Fruit fly (Drosophila melanogaster) whole organism, embryonic: ENCODE measurements around the gene Sdic2.

Source experiments
- CG10431 ChIP-seq: fragments of 200-800 bp; sonication (Bioruptor generic); optimal IDR thresholded peaks from 3 replicates; lab custom pipeline; 2018; ENCODE audit warnings: missing biosample characterization, mild to moderate bottlenecking, missing genetic modification characterization
- CG11085 ChIP-seq: fragments of 200-800 bp; sonication (Bioruptor generic); IDR thresholded peaks from 2 replicates; pipeline ENCODE4 v1.3.6; 2022; ENCODE audit warnings: missing biosample characterization, missing genetic modification characterization
- CG11696 ChIP-seq: fragments of 200-800 bp; sonication (Bioruptor generic); IDR thresholded peaks from 2 replicates; pipeline ENCODE4 v1.3.6; 2022; ENCODE audit warnings: missing biosample characterization, missing genetic modification characterization
- CG1233 ChIP-seq: fragments of 200-800 bp; sonication (Bioruptor generic); optimal IDR thresholded peaks from 4 replicates; lab custom pipeline; 2018; ENCODE audit warnings: missing biosample characterization, mild to moderate bottlenecking, missing genetic modification characterization
- CG12744 ChIP-seq: fragments of 200-800 bp; sonication (Bioruptor generic); optimal IDR thresholded peaks from 2 replicates; lab custom pipeline; 2016; ENCODE audit warnings: missing biosample characterization, missing genetic modification characterization
- CG12942 ChIP-seq: fragments of 200-800 bp; sonication (Bioruptor generic); optimal IDR thresholded peaks from 3 replicates; lab custom pipeline; 2016; ENCODE audit warnings: missing biosample characterization, missing genetic modification characterization
- CG15601 ChIP-seq: fragments of 200-800 bp; sonication (Bioruptor generic); optimal IDR thresholded peaks from 3 replicates; lab custom pipeline; 2019; ENCODE audit warnings: missing biosample characterization, mild to moderate bottlenecking, missing genetic modification characterization, moderate library complexity
- CG17385 ChIP-seq: fragments of 200-800 bp; sonication (Bioruptor generic); optimal IDR thresholded peaks from 3 replicates; lab custom pipeline; 2018; ENCODE audit warnings: missing biosample characterization, mild to moderate bottlenecking, missing genetic modification characterization
- CG18599 ChIP-seq: fragments of 200-800 bp; sonication (Bioruptor generic); optimal IDR thresholded peaks from 3 replicates; lab custom pipeline; 2017; ENCODE audit warnings: missing biosample characterization, missing genetic modification characterization, mild to moderate bottlenecking, moderate library complexity, missing genetic modification reagents
- CG18619 ChIP-seq: fragments of 200-800 bp; sonication (Bioruptor generic); optimal IDR thresholded peaks from 3 replicates; lab custom pipeline; 2017; ENCODE audit warnings: missing biosample characterization, mild to moderate bottlenecking, missing genetic modification characterization
- CG2120 ChIP-seq: fragments of 200-800 bp; sonication (Bioruptor generic); optimal IDR thresholded peaks from 3 replicates; lab custom pipeline; 2016; ENCODE audit warnings: missing biosample characterization, missing genetic modification characterization
- CG3281 ChIP-seq: fragments of 200-800 bp; sonication (Bioruptor generic); optimal IDR thresholded peaks from 3 replicates; lab custom pipeline; 2017; ENCODE audit warnings: missing biosample characterization, mild to moderate bottlenecking, missing genetic modification characterization
- CG34376 ChIP-seq: fragments of 200-800 bp; sonication (Bioruptor generic); optimal IDR thresholded peaks from 2 replicates; lab custom pipeline; 2018; ENCODE audit warnings: missing biosample characterization, mild to moderate bottlenecking, missing genetic modification characterization
- CG6654 ChIP-seq: fragments of 200-800 bp; sonication (Bioruptor generic); optimal IDR thresholded peaks from 2 replicates; lab custom pipeline; 2017; ENCODE audit warnings: missing biosample characterization, mild to moderate bottlenecking, missing genetic modification characterization
- CG6683 ChIP-seq: fragments of 200-800 bp; sonication (Bioruptor generic); optimal IDR thresholded peaks from 2 replicates; lab custom pipeline; 2017; ENCODE audit warnings: missing biosample characterization, mild to moderate bottlenecking, missing genetic modification characterization, missing genetic modification reagents
- CG7271 ChIP-seq: fragments of 200-800 bp; sonication (Bioruptor generic); optimal IDR thresholded peaks from 2 replicates; lab custom pipeline; 2018; ENCODE audit warnings: missing biosample characterization, mild to moderate bottlenecking, missing genetic modification characterization, moderate library complexity
- CG7839 ChIP-seq: fragments of 200-800 bp; sonication (Bioruptor generic); optimal IDR thresholded peaks from 3 replicates; lab custom pipeline; 2018; ENCODE audit warnings: missing biosample characterization, mild to moderate bottlenecking, missing genetic modification characterization, moderate library complexity
- CG7928 ChIP-seq: fragments of 200-800 bp; sonication (Bioruptor generic); optimal IDR thresholded peaks from 2 replicates; lab custom pipeline; 2017; ENCODE audit warnings: missing biosample characterization, mild to moderate bottlenecking, missing genetic modification characterization
- CTCF ChIP-seq: fragments of 200-800 bp; sonication (Bioruptor generic); optimal IDR thresholded peaks from 2 replicates; lab custom pipeline; 2017; ENCODE audit warnings: missing biosample characterization, mild to moderate bottlenecking, missing genetic modification characterization, moderate library complexity
- CoRest ChIP-seq: fragments of 200-800 bp; sonication (Bioruptor generic); optimal IDR thresholded peaks from 3 replicates; lab custom pipeline; 2018; ENCODE audit warnings: missing biosample characterization, mild to moderate bottlenecking, missing genetic modification characterization, moderate library complexity
- Deaf1 ChIP-seq: fragments of 200-800 bp; optimal IDR thresholded peaks from 3 replicates; lab custom pipeline; 2019; ENCODE audit warnings: missing biosample characterization, mild to moderate bottlenecking, missing genetic modification characterization, moderate library complexity
- E2f2 ChIP-seq: fragments of 200-800 bp; sonication (Bioruptor generic); IDR thresholded peaks from 2 replicates; pipeline ENCODE4 v1.3.6; 2022; ENCODE audit warnings: missing biosample characterization, missing genetic modification characterization
- Hr78 ChIP-seq, 2 experiments: fragments of 200-800 bp in 1 of 2; fragments of >200 bp in 1 of 2; sonication (Bioruptor generic) in 1 of 2; optimal IDR thresholded peaks; 2 replicates each; lab custom pipeline; 2017 to 2019; ENCODE audit warnings: missing biosample characterization in 2 of 2, missing genetic modification characterization in 2 of 2, mild to moderate bottlenecking in 1 of 2, moderate library complexity in 1 of 2
- Myb ChIP-seq: fragments of 200-800 bp; sonication (Bioruptor generic); optimal IDR thresholded peaks from 2 replicates; lab custom pipeline; 2016; ENCODE audit warnings: missing biosample characterization, missing genetic modification characterization
- Oaz ChIP-seq: fragments of 200-800 bp; sonication (Bioruptor generic); IDR thresholded peaks from 2 replicates; pipeline ENCODE4 v1.3.6; 2022; ENCODE audit warnings: missing biosample characterization, missing genetic modification characterization
- Pdp1 ChIP-seq, 2 experiments: fragments of 200-800 bp; sonication (Bioruptor generic); optimal IDR thresholded peaks; 3 replicates each; lab custom pipeline; 2016; ENCODE audit warnings: missing biosample characterization in 2 of 2, missing genetic modification characterization in 2 of 2, mild to moderate bottlenecking in 1 of 2, moderate library complexity in 1 of 2
- Ptx1 ChIP-seq: fragments of 200-800 bp; sonication (Bioruptor generic); IDR thresholded peaks from 2 replicates; pipeline ENCODE4 v1.3.6; 2022; ENCODE audit warnings: missing biosample characterization, missing genetic modification characterization
- Rfx ChIP-seq: fragments of 200-800 bp; sonication (Bioruptor generic); IDR thresholded peaks from 2 replicates; pipeline ENCODE4 v1.3.6; 2022; ENCODE audit warnings: missing biosample characterization, missing genetic modification characterization
- Tbp ChIP-seq: fragments of >200 bp; optimal IDR thresholded peaks from 2 replicates; lab custom pipeline; 2018; ENCODE audit warnings: missing biosample characterization, missing genetic modification characterization
- ab ChIP-seq: fragments of 200-800 bp; sonication (Bioruptor generic); optimal IDR thresholded peaks from 2 replicates; lab custom pipeline; 2016; ENCODE audit warnings: missing biosample characterization, missing genetic modification characterization
- ac ChIP-seq: fragments of 200-800 bp; sonication (Bioruptor generic); optimal IDR thresholded peaks from 3 replicates; lab custom pipeline; 2017; ENCODE audit warnings: missing biosample characterization, mild to moderate bottlenecking, missing genetic modification characterization
- bcd ChIP-seq: fragments of 200-800 bp; sonication (Bioruptor generic); optimal IDR thresholded peaks from 2 replicates; lab custom pipeline; 2017; ENCODE audit warnings: missing biosample characterization, mild to moderate bottlenecking, missing genetic modification characterization
- caup ChIP-seq: fragments of 200-800 bp; sonication (Bioruptor generic); optimal IDR thresholded peaks from 3 replicates; lab custom pipeline; 2017; ENCODE audit warnings: missing biosample characterization, mild to moderate bottlenecking, missing genetic modification characterization, moderate library complexity; ENCODE audit not compliant: severe bottlenecking
- dimm ChIP-seq: fragments of 200-800 bp; sonication (Bioruptor generic); IDR thresholded peaks from 2 replicates; pipeline ENCODE4 v1.3.6; 2022; ENCODE audit warnings: missing biosample characterization, missing genetic modification characterization
- dysf ChIP-seq: fragments of 200-800 bp; sonication (Bioruptor generic); IDR thresholded peaks from 3 replicates; pipeline ENCODE4 v1.3.6; 2022; ENCODE audit warnings: missing biosample characterization, missing genetic modification characterization
- en ChIP-seq: fragments of 200-800 bp; sonication (Bioruptor generic); optimal IDR thresholded peaks from 2 replicates; lab custom pipeline; 2016; ENCODE audit warnings: missing biosample characterization, missing genetic modification characterization
- gfzf ChIP-seq: fragments of 200-800 bp; sonication (Bioruptor generic); optimal IDR thresholded peaks from 2 replicates; lab custom pipeline; 2016; ENCODE audit warnings: missing biosample characterization, mild to moderate bottlenecking, missing genetic modification characterization, moderate library complexity
- hb ChIP-seq: fragments of 200-800 bp; sonication (Bioruptor generic); IDR thresholded peaks from 3 replicates; pipeline ENCODE4 v1.3.6; 2022; ENCODE audit warnings: missing biosample characterization, missing genetic modification characterization; ENCODE audit not compliant: partially characterized antibody
- knrl ChIP-seq: fragments of 200-800 bp; sonication (Bioruptor generic); IDR thresholded peaks from 3 replicates; pipeline ENCODE4 v1.3.6; 2022; ENCODE audit warnings: missing biosample characterization, missing genetic modification characterization; ENCODE audit not compliant: partially characterized antibody
- luna ChIP-seq: fragments of 200-800 bp; sonication (Bioruptor generic); optimal IDR thresholded peaks from 2 replicates; lab custom pipeline; 2016; ENCODE audit warnings: missing biosample characterization, missing genetic modification characterization
- pita ChIP-seq: fragments of 200-800 bp; sonication (Bioruptor generic); optimal IDR thresholded peaks from 2 replicates; lab custom pipeline; 2017; ENCODE audit warnings: missing biosample characterization, mild to moderate bottlenecking, missing genetic modification characterization
- pum ChIP-seq: fragments of 200-800 bp; sonication (Bioruptor generic); optimal IDR thresholded peaks from 2 replicates; lab custom pipeline; 2016; ENCODE audit warnings: missing biosample characterization, missing genetic modification characterization
- rib ChIP-seq: fragments of 200-800 bp; sonication (Bioruptor generic); IDR thresholded peaks from 2 replicates; pipeline ENCODE4 v1.3.6; 2022; ENCODE audit warnings: missing biosample characterization, missing genetic modification characterization
- salm ChIP-seq: fragments of 200-800 bp; sonication (Bioruptor generic); optimal IDR thresholded peaks from 2 replicates; lab custom pipeline; 2018; ENCODE audit warnings: missing biosample characterization, mild to moderate bottlenecking, missing genetic modification characterization
- sd ChIP-seq: fragments of 200-800 bp; sonication (Bioruptor generic); optimal IDR thresholded peaks from 3 replicates; lab custom pipeline; 2018; ENCODE audit warnings: missing biosample characterization, mild to moderate bottlenecking, missing genetic modification characterization, moderate library complexity
- slbo ChIP-seq: fragments of 200-800 bp; sonication (Bioruptor generic); IDR thresholded peaks from 2 replicates; pipeline ENCODE4 v1.3.6; 2022; ENCODE audit warnings: missing biosample characterization, missing genetic modification characterization
- sna ChIP-seq: fragments of 200-800 bp; sonication (Bioruptor generic); IDR thresholded peaks from 2 replicates; pipeline ENCODE4 v1.3.6; 2022; ENCODE audit warnings: missing biosample characterization, missing genetic modification characterization; ENCODE audit not compliant: partially characterized antibody
- sqz ChIP-seq: fragments of 200-800 bp; sonication (Bioruptor generic); optimal IDR thresholded peaks from 3 replicates; lab custom pipeline; 2018; ENCODE audit warnings: missing biosample characterization, mild to moderate bottlenecking, missing genetic modification characterization
- tio ChIP-seq: fragments of 200-800 bp; sonication (Bioruptor generic); optimal IDR thresholded peaks from 2 replicates; lab custom pipeline; 2017; ENCODE audit warnings: missing biosample characterization, missing genetic modification characterization, inconsistent platforms
- wdn ChIP-seq: fragments of 200-800 bp; sonication (Bioruptor generic); IDR thresholded peaks from 2 replicates; pipeline ENCODE4 v1.3.6; 2022; ENCODE audit warnings: missing biosample characterization, missing genetic modification characterization
- z ChIP-seq: fragments of 200-800 bp; sonication (Bioruptor generic); IDR thresholded peaks from 3 replicates; pipeline ENCODE4 v1.3.6; 2022; ENCODE audit warnings: missing biosample characterization, missing genetic modification characterization

The Sdic2 gene

DNA sequence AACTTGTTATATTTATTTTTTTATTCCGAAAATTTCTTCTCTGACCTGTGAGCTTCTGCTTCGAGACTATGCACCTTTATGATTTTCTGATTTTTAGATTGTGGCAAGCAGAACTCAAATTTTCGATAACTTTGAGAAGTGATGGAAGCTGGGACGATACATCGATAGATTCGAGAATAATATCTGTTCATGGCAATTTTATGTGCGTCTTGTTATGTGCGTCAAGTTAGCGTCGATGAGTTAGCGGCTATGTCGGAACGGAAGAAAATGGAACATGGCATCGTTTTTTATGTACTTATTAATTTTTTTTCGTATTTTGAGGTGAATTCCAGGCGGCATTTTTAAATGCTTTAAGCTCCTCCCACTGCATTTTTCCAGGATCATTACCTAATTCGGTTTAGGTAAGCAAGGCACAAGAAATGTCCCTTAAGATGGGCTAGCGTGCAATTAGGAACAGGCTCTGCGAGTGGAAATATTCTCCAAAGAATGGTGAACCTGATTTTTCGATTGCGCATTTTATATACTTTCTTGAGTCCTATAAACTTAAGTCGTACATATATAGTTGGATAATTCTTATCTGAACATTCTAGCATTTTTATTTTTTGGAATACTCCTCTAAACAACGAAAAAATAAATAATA, 20.4 kb downstream of the Sdic2 start, which contains the start of gene Phf7 (continued):
- TF ChIP-seq CG7839 (tag; lab: Kevin White, UChicago), result no peak
- peak; percentile 81 for TF ChIP-seq knrl (GFP tag; lab: Robert Waterston, UW)
- no peak for TF ChIP-seq salm
- no peak for TF ChIP-seq CG1233 (GFP tag; lab: Kevin White, UChicago)
- TF ChIP-seq Pdp1 (GFP tag; optimal IDR thresholded peaks at IDR 0.05; lab: Kevin White, UChicago), result no peak
- TF ChIP-seq Deaf1 (tag; lab: Kevin White, UChicago), result no peak
- no peak for TF ChIP-seq Ptx1 (GFP tag; lab: Robert Waterston, UW)
- no peak for TF ChIP-seq Tbp (GFP tag; lab: Kevin White, UChicago)
- TF ChIP-seq Hr78 (GFP tag; optimal IDR thresholded peaks at IDR 0.05; lab: Kevin White, UChicago), result no peak
- TF ChIP-seq sd (tag; lab: Kevin White, UChicago), result no peak
- TF ChIP-seq CG2120 (GFP tag; lab: Kevin White, UChicago), result peak; percentile 8
- TF ChIP-seq CG11696, result no peak
- TF ChIP-seq Rfx, result peak; percentile 15; the same call in 1 of the 2 replicates
- peak; percentile 65 for TF ChIP-seq hb (GFP tag; lab: Robert Waterston, UW)
- no peak for TF ChIP-seq CG7271 (tag; lab: Kevin White, UChicago)
- no peak for TF ChIP-seq CG34376 (GFP tag; lab: Kevin White, UChicago)
- peak; percentile 58 for TF ChIP-seq sna (GFP tag; lab: Robert Waterston, UW)
- TF ChIP-seq CG12744 (GFP tag; lab: Kevin White, UChicago), result no peak
- TF ChIP-seq CoRest (tag; lab: Kevin White, UChicago), result peak; percentile 23
- TF ChIP-seq rib, result no peak
- no peak for TF ChIP-seq Oaz (GFP tag; lab: Robert Waterston, UW)
- TF ChIP-seq en (GFP tag; lab: Kevin White, UChicago), result no peak
- no peak for TF ChIP-seq CG17385 (GFP tag; lab: Kevin White, UChicago)
- no peak for TF ChIP-seq CG10431 (GFP tag; lab: Kevin White, UChicago)
- TF ChIP-seq CG15601, result no peak
- no peak for TF ChIP-seq CG11085 (GFP tag; lab: Robert Waterston, UW)
- no peak for TF ChIP-seq z (GFP tag; lab: Robert Waterston, UW)
- no peak for TF ChIP-seq bcd (GFP tag; lab: Kevin White, UChicago)
- TF ChIP-seq wdn, result no peak
- peak; percentile 62 for TF ChIP-seq sqz (GFP tag; lab: Kevin White, UChicago)
- no peak for TF ChIP-seq dysf (GFP tag; lab: Robert Waterston, UW)
- no peak for TF ChIP-seq ac (GFP tag; lab: Kevin White, UChicago)
- no peak for TF ChIP-seq ab (GFP tag; lab: Kevin White, UChicago)
- TF ChIP-seq caup (GFP tag; lab: Kevin White, UChicago), result no peak
- no peak for TF ChIP-seq CG3281 (GFP tag; lab: Kevin White, UChicago)
- TF ChIP-seq CG6683 (GFP tag; lab: Kevin White, UChicago), result no peak
- peak; percentile 79 for TF ChIP-seq E2f2 (GFP tag; lab: Robert Waterston, UW)
- no peak for TF ChIP-seq CTCF (GFP tag; lab: Kevin White, UChicago)
- TF ChIP-seq CG6654, result no peak
- TF ChIP-seq tio (GFP tag; lab: Kevin White, UChicago), result no peak
- TF ChIP-seq CG7928 (GFP tag; lab: Kevin White, UChicago), result no peak
- no peak for TF ChIP-seq luna (GFP tag; lab: Kevin White, UChicago)
- TF ChIP-seq slbo, result peak; percentile 11; the same call in 1 of the 2 replicates
- TF ChIP-seq CG18599 (GFP tag; lab: Kevin White, UChicago), result no peak
- TF ChIP-seq pita (GFP tag; lab: Kevin White, UChicago), result no peak
- TF ChIP-seq CG18619 (GFP tag; lab: Kevin White, UChicago), result no peak
- no peak for TF ChIP-seq dimm (GFP tag; lab: Robert Waterston, UW)
- peak; percentile 36 for TF ChIP-seq gfzf (GFP tag; lab: Kevin White, UChicago)
- no peak for TF ChIP-seq CG12942 (GFP tag; lab: Kevin White, UChicago)
- peak; percentile 45 for TF ChIP-seq Myb (GFP tag; lab: Kevin White, UChicago)
- TF ChIP-seq pum (GFP tag; lab: Kevin White, UChicago), result no peak
